Worm (Caenorhabditis elegans): Measurements from ENCODE around the gene grl-29.

Gene grl-29

DNA sequence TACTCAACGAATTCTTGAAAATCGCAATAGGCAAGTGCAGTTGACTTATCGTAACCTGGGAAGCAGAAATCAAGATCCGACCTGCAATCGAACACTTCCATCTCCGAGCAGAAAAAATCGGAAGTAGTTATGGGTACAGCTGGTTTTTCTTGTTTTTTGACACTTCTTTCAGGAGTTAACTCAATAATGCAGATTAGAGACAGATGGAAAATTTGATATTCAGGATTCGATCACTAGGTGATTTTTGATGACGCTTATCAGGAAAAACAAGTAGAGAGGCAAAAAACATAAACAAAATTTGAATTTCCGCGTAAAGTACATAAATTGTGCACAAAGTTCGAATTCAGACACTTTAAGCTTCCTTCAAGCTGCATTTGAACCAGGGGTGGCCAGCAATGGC lies 6.2 kb downstream of the grl-29 start, which contains the start of gene srw-130:
TSS of gene srw-130 (minus strand) at position 101 of the 400 bp plus-strand sequence.
- TF ChIP-seq unc-3 (GFP tag; conservative IDR thresholded peaks at IDR 0.05) (no peak), unc-3 (tag; optimal IDR thresholded peaks at IDR 0.05) (no peak), fkh-6 (tag; optimal IDR thresholded peaks at IDR 0.05) (no peak), ama-1 (optimal IDR thresholded peaks at IDR 0.05) (no peak), C38D4.7 (GFP tag; optimal IDR thresholded peaks at IDR 0.05) (no peak)

DNA sequence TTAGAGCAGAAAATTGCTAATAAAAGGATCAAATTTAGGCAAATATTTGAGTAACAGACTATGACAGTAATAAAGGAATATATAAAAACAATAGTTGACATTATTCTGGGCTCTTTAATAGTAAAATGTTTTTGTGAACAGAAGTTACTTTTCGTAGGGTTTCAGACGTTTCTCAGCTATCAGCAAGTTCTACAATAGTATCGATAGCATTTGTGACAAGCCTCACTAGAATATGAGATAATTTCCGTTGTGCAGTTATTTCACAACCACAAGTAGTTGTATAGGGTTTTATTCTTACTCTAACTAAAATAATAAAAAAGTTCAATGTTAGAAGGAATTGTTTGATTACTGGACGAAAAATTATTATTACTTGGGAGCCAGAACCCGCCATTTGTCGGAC lies 8.5 kb downstream of the grl-29 start, which contains the start of gene srbc-68:
TSS of gene srbc-68 (minus strand) at position 101 of the 400 bp plus-strand sequence.
- TF ChIP-seq ceh-22 (tag; optimal IDR thresholded peaks at IDR 0.05) (no peak), madf-2 (tag; optimal IDR thresholded peaks at IDR 0.05) (no peak), rnt-1 (tag; optimal IDR thresholded peaks at IDR 0.05) (no peak), dve-1 (tag; optimal IDR thresholded peaks at IDR 0.05) (no peak), ceh-2 (tag; optimal IDR thresholded peaks at IDR 0.05) (no peak), ceh-14 (tag; optimal IDR thresholded peaks at IDR 0.05) (no peak), dmd-4 (tag; optimal IDR thresholded peaks at IDR 0.05; ENCODE audit: borderline replicate concordance) (no peak), fkh-10 (GFP tag; optimal IDR thresholded peaks at IDR 0.05) (no peak), hlh-30 (tag; optimal IDR thresholded peaks at IDR 0.05; ENCODE audit: insufficient read depth) (no peak), pros-1 (tag; optimal IDR thresholded peaks at IDR 0.05) (no peak)

DNA sequence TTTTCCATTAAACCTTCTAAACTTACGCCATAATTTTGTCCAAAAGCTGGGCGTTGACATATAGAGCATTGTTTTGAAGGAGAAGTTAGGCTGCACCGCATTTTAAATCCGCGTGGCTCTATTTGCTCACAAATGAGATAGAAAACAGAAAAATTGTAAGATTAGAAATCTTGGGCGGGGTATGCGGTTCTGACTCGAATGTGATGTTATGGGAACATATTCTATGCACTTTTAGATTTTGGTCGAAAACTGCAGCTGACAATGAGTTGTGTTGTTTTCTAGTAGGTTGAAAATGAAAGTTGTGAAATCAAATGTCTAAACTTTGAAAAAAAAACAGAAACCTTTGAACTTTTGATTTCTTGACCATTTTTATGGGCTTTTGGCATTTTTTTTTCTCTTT lies 11.7 kb downstream of the grl-29 start, which contains the start of gene nhr-222:
TSS of gene nhr-222 (minus strand) at position 101 of the 400 bp plus-strand sequence.
- no peak for TF ChIP-seq syd-9 (tag; optimal IDR thresholded peaks at IDR 0.05)
- no peak for TF ChIP-seq ceh-31 (tag; optimal IDR thresholded peaks at IDR 0.05)

DNA sequence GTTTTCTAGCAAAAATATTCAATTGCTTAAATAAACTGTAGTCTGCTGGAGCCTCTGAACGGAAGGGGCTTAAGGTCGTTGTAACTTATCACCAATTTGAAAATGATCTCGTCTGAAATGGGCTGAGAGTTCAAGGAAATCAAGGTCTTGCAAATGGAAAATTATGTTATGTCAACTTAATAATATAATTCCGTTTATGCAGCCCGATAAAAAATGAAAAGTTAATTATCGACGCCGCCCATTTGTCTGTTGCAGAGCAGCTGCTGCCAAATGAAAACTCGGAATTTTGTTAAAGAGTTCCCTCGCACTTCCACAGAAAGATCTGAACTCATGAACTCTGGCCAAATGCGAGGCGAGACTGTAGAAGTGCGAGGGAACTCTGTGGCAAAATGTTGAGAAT lies 13.9 kb downstream of the grl-29 start, which contains the start of gene srbc-67:
TSS of gene srbc-67 (minus strand) at position 101 of the 400 bp plus-strand sequence.
- TF ChIP-seq unc-3 (GFP tag; conservative IDR thresholded peaks at IDR 0.05) (no peak), unc-3 (tag; optimal IDR thresholded peaks at IDR 0.05) (no peak), ref-2 (tag; optimal IDR thresholded peaks at IDR 0.05) (no peak), pha-4 (tag; optimal IDR thresholded peaks at IDR 0.05) (no peak), fkh-10 (GFP tag; optimal IDR thresholded peaks at IDR 0.05) (no peak), K02D7.2 (tag; optimal IDR thresholded peaks at IDR 0.05) (no peak), ceh-31 (tag; optimal IDR thresholded peaks at IDR 0.05) (no peak), nfya-1 (tag; optimal IDR thresholded peaks at IDR 0.05) (no peak), ceh-30 (tag; optimal IDR thresholded peaks at IDR 0.05) (no peak), hlh-6 (tag; optimal IDR thresholded peaks at IDR 0.05) (no peak), K09A11.1 (tag; optimal IDR thresholded peaks at IDR 0.05; ENCODE audit: insufficient read depth) (no peak), ceh-18 (tag; optimal IDR thresholded peaks at IDR 0.05) (no peak)

DNA sequence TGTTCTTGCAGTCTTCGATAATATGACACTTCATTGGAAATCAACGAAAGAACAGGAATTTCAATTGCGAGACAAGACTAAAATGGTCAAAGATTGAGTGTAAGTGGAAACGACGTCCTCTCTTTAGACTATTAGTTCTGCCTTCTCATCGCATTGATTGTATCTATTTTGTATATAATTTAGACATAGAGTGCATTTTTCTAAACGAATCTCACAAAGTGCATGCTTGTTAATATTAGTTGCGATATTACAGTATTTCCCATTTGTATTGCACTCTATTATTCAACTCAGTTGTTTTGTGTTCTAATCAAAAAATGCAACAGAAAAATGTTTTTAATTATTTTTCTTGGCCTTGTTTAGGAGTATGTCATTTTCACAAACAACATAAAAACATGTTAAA lies 16.7 kb downstream of the grl-29 start, which contains the start of gene nhr-93:
TSS of gene nhr-93 (minus strand) at position 101 of the 400 bp plus-strand sequence.
- TF ChIP-seq rnt-1 (tag; optimal IDR thresholded peaks at IDR 0.05): no peak
- no peak for TF ChIP-seq ztf-16 (tag; optimal IDR thresholded peaks at IDR 0.05)
- no peak for TF ChIP-seq pqm-1 (tag; optimal IDR thresholded peaks at IDR 0.05)

DNA sequence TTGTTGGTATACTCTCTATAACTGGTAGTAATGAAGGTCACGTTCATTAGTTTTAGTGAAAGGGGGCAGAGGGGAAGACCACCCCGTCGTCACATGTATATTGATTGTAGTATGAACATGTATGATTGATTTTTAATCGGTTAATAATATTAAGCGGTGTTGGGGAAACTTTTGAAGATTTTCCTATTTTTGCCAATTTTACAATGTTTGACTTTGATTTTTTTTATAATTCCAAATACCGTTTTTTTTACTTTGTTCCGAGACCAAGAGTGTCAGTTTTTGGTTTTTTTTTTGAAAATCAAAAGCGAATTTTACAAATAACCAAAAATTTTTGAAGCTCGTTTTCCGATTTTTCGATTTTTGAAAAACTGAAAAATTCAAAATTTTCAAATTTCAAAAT lies 19.8 kb downstream of the grl-29 start, which contains the start of gene nhr-221:
TSS of gene nhr-221 (minus strand) at position 101 of the 400 bp plus-strand sequence.
- TF ChIP-seq tbx-7 (tag; optimal IDR thresholded peaks at IDR 0.05): no peak
- TF ChIP-seq eyg-1 (tag; optimal IDR thresholded peaks at IDR 0.05): no peak
- TF ChIP-seq Y22D7AL.16 (tag; optimal IDR thresholded peaks at IDR 0.05): no peak
- no peak for TF ChIP-seq ref-2 (tag; optimal IDR thresholded peaks at IDR 0.05)
- no peak for TF ChIP-seq sox-2 (GFP tag; IDR thresholded peaks at IDR 0.05)
- TF ChIP-seq pax-1 (tag; optimal IDR thresholded peaks at IDR 0.05): no peak
- TF ChIP-seq odd-2 (tag; optimal IDR thresholded peaks at IDR 0.05): no peak
- no peak for TF ChIP-seq sdc-2 (tag; optimal IDR thresholded peaks at IDR 0.05)
- TF ChIP-seq zip-5 (tag; optimal IDR thresholded peaks at IDR 0.05): no peak
- TF ChIP-seq ttx-3 (tag; optimal IDR thresholded peaks at IDR 0.05): no peak
- no peak for TF ChIP-seq gmeb-2 (tag; optimal IDR thresholded peaks at IDR 0.05)
- no peak for TF ChIP-seq ceh-6 (GFP tag; optimal IDR thresholded peaks at IDR 0.05)
- TF ChIP-seq nhr-11 (tag; optimal IDR thresholded peaks at IDR 0.05): no peak
- TF ChIP-seq hlh-15 (tag; optimal IDR thresholded peaks at IDR 0.05): no peak
- no peak for TF ChIP-seq ceh-34 (tag; optimal IDR thresholded peaks at IDR 0.05)
- no peak for TF ChIP-seq dve-1 (tag; optimal IDR thresholded peaks at IDR 0.05)
- no peak for TF ChIP-seq syd-9 (tag; optimal IDR thresholded peaks at IDR 0.05)
- no peak for TF ChIP-seq unc-42 (tag; optimal IDR thresholded peaks at IDR 0.05)

Data from whole organism, late embryonic.